Worm (Caenorhabditis elegans) whole organism, young adult: ENCODE data around the gene ugt-3.

ENCODE experiments used
- B0336.3 ChIP-seq: fragments of 200-800 bp; sonication (Bioruptor generic); IDR thresholded peaks from 2 replicates; pipeline ENCODE4 v1.3.6; 2022; ENCODE audit warnings: missing genetic modification characterization, missing compliant biosample characterization
- C17E4.6 ChIP-seq: fragments of 200-800 bp; sonication (Bioruptor generic); IDR thresholded peaks from 2 replicates; pipeline ENCODE4 v1.3.6; 2022; ENCODE audit warnings: missing genetic modification reagents, missing genetic modification characterization, missing compliant biosample characterization
- F37B4.10 ChIP-seq: fragments of 200-800 bp; sonication (Bioruptor generic); IDR thresholded peaks from 2 replicates; pipeline ENCODE4 v1.3.6; 2022; ENCODE audit warnings: missing genetic modification characterization, missing compliant biosample characterization
- F39B2.1 ChIP-seq: fragments of 200-800 bp; sonication (Bioruptor generic); IDR thresholded peaks from 2 replicates; pipeline ENCODE4 v1.3.6; 2022; ENCODE audit warnings: missing genetic modification reagents, missing genetic modification characterization, missing compliant biosample characterization
- F49E8.2 ChIP-seq: sonication (generic microtip); optimal IDR thresholded peaks from 3 replicates; lab custom pipeline; 2017; ENCODE audit warnings: missing genetic modification characterization, mild to moderate bottlenecking, missing compliant biosample characterization, antibody characterized with exemption, moderate library complexity; ENCODE audit not compliant: insufficient read depth
- T07F8.4 ChIP-seq: sonication (generic microtip); optimal IDR thresholded peaks from 2 replicates; lab custom pipeline; 2016; ENCODE audit warnings: mild to moderate bottlenecking, missing genetic modification characterization, moderate library complexity, missing compliant biosample characterization
- Y53G8AR.9 ChIP-seq: fragments of 200-800 bp; sonication (Bioruptor generic); conservative IDR thresholded peaks from 2 replicates; pipeline ENCODE4 v1.3.6; 2022; ENCODE audit warnings: missing genetic modification reagents, missing genetic modification characterization, missing compliant biosample characterization
- aptf-2 ChIP-seq: fragments of 200-800 bp; sonication (Bioruptor generic); conservative IDR thresholded peaks from 2 replicates; pipeline ENCODE4 v1.3.6; 2022; ENCODE audit warnings: missing genetic modification reagents, missing genetic modification characterization, missing compliant biosample characterization
- athp-1 ChIP-seq: sonication (generic microtip); optimal IDR thresholded peaks from 2 replicates; lab custom pipeline; 2017; ENCODE audit warnings: mild to moderate bottlenecking, missing genetic modification characterization, missing compliant biosample characterization
- attf-3 ChIP-seq: fragments of 200-800 bp; sonication (Bioruptor generic); conservative IDR thresholded peaks from 2 replicates; pipeline ENCODE4 v1.3.6; 2022; ENCODE audit warnings: missing genetic modification reagents, missing genetic modification characterization, missing compliant biosample characterization
- attf-6 ChIP-seq: fragments of 200-800 bp; sonication (Bioruptor generic); IDR thresholded peaks from 2 replicates; pipeline ENCODE4 v1.3.6; 2022; ENCODE audit warnings: missing genetic modification reagents, missing genetic modification characterization, missing compliant biosample characterization
- bed-2 ChIP-seq: fragments of 200-800 bp; sonication (Bioruptor generic); IDR thresholded peaks from 2 replicates; pipeline ENCODE4 v1.3.6; 2022; ENCODE audit warnings: missing genetic modification reagents, missing genetic modification characterization, missing compliant biosample characterization
- cebp-1 ChIP-seq, 2 experiments: fragments of 200-800 bp in 1 of 2; sonication (Bioruptor generic) in 1 of 2; sonication (generic microtip) in 1 of 2; IDR thresholded peaks in 1 of 2; optimal IDR thresholded peaks in 1 of 2; 2 replicates each; pipeline versions ENCODE4 v1.3.6 to Lab custom; 2017 to 2022; ENCODE audit warnings: missing compliant biosample characterization in 2 of 2, missing genetic modification characterization in 2 of 2, mild to moderate bottlenecking in 1 of 2, missing genetic modification reagents in 1 of 2, moderate library complexity in 1 of 2
- cebp-2 ChIP-seq: fragments of 200-800 bp; sonication (Bioruptor generic); IDR thresholded peaks from 2 replicates; pipeline ENCODE4 v1.3.6; 2022; ENCODE audit warnings: missing genetic modification characterization, missing compliant biosample characterization
- ceh-27 ChIP-seq: fragments of 200-800 bp; sonication (Bioruptor generic); optimal IDR thresholded peaks from 2 replicates; lab custom pipeline; 2018; ENCODE audit warnings: mild to moderate bottlenecking, missing genetic modification characterization, moderate library complexity, missing compliant biosample characterization
- ceh-58 ChIP-seq: fragments of 200-800 bp; sonication (Bioruptor generic); IDR thresholded peaks from 2 replicates; pipeline ENCODE4 v1.3.6; 2022; ENCODE audit warnings: missing genetic modification characterization, missing compliant biosample characterization
- ceh-79 ChIP-seq: sonication (generic microtip); optimal IDR thresholded peaks from 2 replicates; lab custom pipeline; 2017; ENCODE audit warnings: mild to moderate bottlenecking, missing genetic modification characterization, missing compliant biosample characterization
- ceh-91 ChIP-seq: fragments of 200-800 bp; sonication (Bioruptor generic); IDR thresholded peaks from 2 replicates; pipeline ENCODE4 v1.3.6; 2022; ENCODE audit warnings: missing genetic modification reagents, missing genetic modification characterization, missing compliant biosample characterization
- chd-7 ChIP-seq: sonication (generic microtip); optimal IDR thresholded peaks from 2 replicates; lab custom pipeline; 2016; ENCODE audit warnings: mild to moderate bottlenecking, missing genetic modification characterization, moderate library complexity, missing compliant biosample characterization
- dpff-1 ChIP-seq: sonication (generic microtip); optimal IDR thresholded peaks from 2 replicates; lab custom pipeline; 2017; ENCODE audit warnings: mild to moderate bottlenecking, missing genetic modification characterization, missing compliant biosample characterization
- dpl-1 ChIP-seq: fragments of 150-350 bp; optimal IDR thresholded peaks from 2 replicates; lab custom pipeline; 2014; ENCODE audit warnings: missing biosample characterization, missing genetic modification reagents, missing genetic modification characterization
- egrh-3 ChIP-seq: fragments of 200-800 bp; sonication (Bioruptor generic); IDR thresholded peaks from 2 replicates; pipeline ENCODE4 v1.3.6; 2022; ENCODE audit warnings: missing genetic modification reagents, missing genetic modification characterization, missing compliant biosample characterization
- fkh-3 ChIP-seq: sonication (generic microtip); optimal IDR thresholded peaks from 2 replicates; lab custom pipeline; 2016; ENCODE audit warnings: mild to moderate bottlenecking, missing genetic modification characterization, missing compliant biosample characterization
- hmg-1.2 ChIP-seq: fragments of 200-800 bp; sonication (Bioruptor generic); IDR thresholded peaks from 2 replicates; pipeline ENCODE4 v1.3.6; 2022; ENCODE audit warnings: missing genetic modification reagents, missing genetic modification characterization, missing compliant biosample characterization
- let-526 ChIP-seq: fragments of 200-800 bp; sonication (Bioruptor generic); IDR thresholded peaks from 2 replicates; pipeline ENCODE4 v1.3.6; 2022; ENCODE audit warnings: missing genetic modification reagents, missing genetic modification characterization, missing compliant biosample characterization
- lin-54 ChIP-seq: fragments of 200-800 bp; sonication (Bioruptor generic); optimal IDR thresholded peaks from 2 replicates; lab custom pipeline; 2018; ENCODE audit warnings: mild to moderate bottlenecking, missing genetic modification characterization, missing compliant biosample characterization
- madf-3 ChIP-seq: fragments of 200-800 bp; sonication (Bioruptor generic); IDR thresholded peaks from 2 replicates; pipeline ENCODE4 v1.3.6; 2022; ENCODE audit warnings: missing genetic modification reagents, missing genetic modification characterization, missing compliant biosample characterization
- mel-28 ChIP-seq: sonication (generic microtip); optimal IDR thresholded peaks from 2 replicates; lab custom pipeline; 2016; ENCODE audit warnings: borderline replicate concordance, mild to moderate bottlenecking, missing genetic modification characterization, missing compliant biosample characterization
- mes-4 ChIP-seq: sonication (generic microtip); optimal IDR thresholded peaks from 2 replicates; lab custom pipeline; 2016; ENCODE audit warnings: missing genotype, missing genetic modification characterization, missing compliant biosample characterization
- nfya-2 ChIP-seq: fragments of 200-800 bp; sonication (Bioruptor generic); IDR thresholded peaks from 2 replicates; pipeline ENCODE4 v1.3.6; 2022; ENCODE audit warnings: missing genetic modification reagents, missing genetic modification characterization, missing compliant biosample characterization
- nhr-27 ChIP-seq: fragments of 200-800 bp; sonication (Bioruptor generic); optimal IDR thresholded peaks from 2 replicates; lab custom pipeline; 2018; ENCODE audit warnings: mild to moderate bottlenecking, missing genetic modification characterization, moderate library complexity, missing compliant biosample characterization
- nhr-80 ChIP-seq: sonication (generic microtip); optimal IDR thresholded peaks from 2 replicates; lab custom pipeline; 2016; ENCODE audit warnings: missing genetic modification characterization, missing compliant biosample characterization
- sea-2 ChIP-seq: fragments of 200-800 bp; sonication (Bioruptor generic); IDR thresholded peaks from 2 replicates; pipeline ENCODE4 v1.3.6; 2022; ENCODE audit warnings: missing genetic modification characterization, missing compliant biosample characterization
- sptf-2 ChIP-seq: fragments of 200-800 bp; sonication (Bioruptor generic); optimal IDR thresholded peaks from 2 replicates; lab custom pipeline; 2018; ENCODE audit warnings: mild to moderate bottlenecking, missing genetic modification characterization, missing compliant biosample characterization
- tbp1 ChIP-seq: fragments of 200-800 bp; sonication (Bioruptor generic); optimal IDR thresholded peaks from 2 replicates; lab custom pipeline; 2018; ENCODE audit warnings: mild to moderate bottlenecking, missing genetic modification characterization, missing compliant biosample characterization
- tbx-9 ChIP-seq: sonication (generic microtip); optimal IDR thresholded peaks from 2 replicates; lab custom pipeline; 2016; ENCODE audit warnings: borderline replicate concordance, missing genetic modification characterization, inconsistent platforms, missing compliant biosample characterization
- tlf-1 ChIP-seq: fragments of 200-800 bp; sonication (Bioruptor generic); optimal IDR thresholded peaks from 2 replicates; lab custom pipeline; 2018; ENCODE audit warnings: mild to moderate bottlenecking, missing genetic modification characterization, missing compliant biosample characterization
- unc-130 ChIP-seq: sonication (generic microtip); optimal IDR thresholded peaks from 2 replicates; lab custom pipeline; 2016; ENCODE audit warnings: missing genetic modification reagents, missing genetic modification characterization, missing compliant biosample characterization
- xnd-1 ChIP-seq: sonication (generic microtip); optimal IDR thresholded peaks from 2 replicates; lab custom pipeline; 2016; ENCODE audit warnings: missing genotype, missing genetic modification reagents, missing genetic modification characterization, missing compliant biosample characterization
- zfh-2 ChIP-seq: fragments of 200-800 bp; sonication (Bioruptor generic); conservative IDR thresholded peaks from 2 replicates; pipeline ENCODE4 v1.3.6; 2022; ENCODE audit warnings: missing genetic modification reagents, missing genetic modification characterization, missing compliant biosample characterization
- zim-3 ChIP-seq: sonication (generic microtip); optimal IDR thresholded peaks from 2 replicates; lab custom pipeline; 2017; ENCODE audit warnings: mild to moderate bottlenecking, missing genetic modification characterization, moderate library complexity, missing compliant biosample characterization
- ztf-3 ChIP-seq: fragments of 200-800 bp; sonication (Bioruptor generic); optimal IDR thresholded peaks from 2 replicates; lab custom pipeline; 2018; ENCODE audit warnings: mild to moderate bottlenecking, missing genetic modification characterization, missing compliant biosample characterization

ugt-3 gene

ce11 chrV:12800171-12800570, at the start of gene ugt-3:
ugt-3 (minus strand) TSS chrV:12800271.
- TF ChIP-seq ceh-91, result no peak
- TF ChIP-seq tbx-9 (tag; lab: Kevin White, UChicago), result no peak
- TF ChIP-seq egrh-3 (GFP tag; lab: Robert Waterston, UW), result no peak
- no peak for TF ChIP-seq dpl-1
- TF ChIP-seq aptf-2, result no peak
- no peak for TF ChIP-seq Y53G8AR.9 (GFP tag; lab: Robert Waterston, UW)
- no peak for TF ChIP-seq mes-4 (tag; lab: Kevin White, UChicago)
- TF ChIP-seq F49E8.2, result no peak
- TF ChIP-seq lin-54, result no peak
- TF ChIP-seq sea-2, result no peak
- no peak for TF ChIP-seq ceh-58 (GFP tag; lab: Robert Waterston, UW)
- no peak for TF ChIP-seq let-526
- no peak for TF ChIP-seq hmg-1.2 (GFP tag; lab: Robert Waterston, UW)
- TF ChIP-seq ztf-3 (GFP tag; lab: Kevin White, UChicago), result no peak
- no peak for TF ChIP-seq attf-3 (GFP tag; lab: Robert Waterston, UW)
- no peak for TF ChIP-seq mel-28 (tag; lab: Kevin White, UChicago)
- no peak for TF ChIP-seq F39B2.1 (GFP tag; lab: Robert Waterston, UW)
- no peak for TF ChIP-seq C17E4.6 (GFP tag; lab: Robert Waterston, UW)
- TF ChIP-seq B0336.3 (GFP tag; lab: Robert Waterston, UW), result no peak
- no peak for TF ChIP-seq dpff-1 (tag; lab: Kevin White, UChicago)
- TF ChIP-seq, all 124 proteins: peak for 0

- TF ChIP-seq ceh-58 (GFP tag; lab: Robert Waterston, UW) (no peak), cebp-2 (no peak), ceh-91 (no peak), nhr-80 (tag; lab: Kevin White, UChicago) (peak; percentile 49), nhr-27 (no peak)
Observed at ce11 chrV:12849736-12850135, 49.7 kb upstream of the ugt-3 start, which contains the start of gene C44H9.5. C44H9.5 (minus strand) TSS chrV:12849864.

- TF ChIP-seq fkh-3 (no peak), nhr-80 (tag; lab: Kevin White, UChicago) (peak; percentile 45), zfh-2 (no peak), dpl-1 (no peak), tbp1 (GFP tag; lab: Kevin White, UChicago) (no peak)
Observed at ce11 chrV:12845247-12845646, 45.2 kb upstream of the ugt-3 start, which contains the start of gene C44H9.6. C44H9.6 (minus strand) TSS chrV:12845347.

ce11 chrV:12844748-12845147, 44.7 kb upstream of the ugt-3 start:
- TF ChIP-seq zim-3 (no peak), athp-1 (tag; lab: Kevin White, UChicago) (no peak), T07F8.4 (tag; lab: Kevin White, UChicago) (no peak), tbp1 (GFP tag; lab: Kevin White, UChicago) (no peak), sptf-2 (GFP tag; lab: Kevin White, UChicago) (no peak), cebp-1 (GFP tag; IDR thresholded peaks at IDR 0.05; lab: Robert Waterston, UW) (no peak), cebp-1 (tag; optimal IDR thresholded peaks at IDR 0.05; lab: Kevin White, UChicago) (no peak), bed-2 (no peak), nfya-2 (GFP tag; lab: Robert Waterston, UW) (no peak), madf-3 (GFP tag; lab: Robert Waterston, UW) (no peak), unc-130 (GFP tag; lab: Kevin White, UChicago) (no peak), C17E4.6 (GFP tag; lab: Robert Waterston, UW) (no peak), ceh-27 (GFP tag; lab: Kevin White, UChicago) (no peak), chd-7 (tag; lab: Kevin White, UChicago) (no peak), F37B4.10 (no peak), tlf-1 (no peak), attf-6 (GFP tag; lab: Robert Waterston, UW) (no peak), ceh-79 (tag; lab: Kevin White, UChicago) (no peak), aptf-2 (no peak), xnd-1 (tag; lab: Kevin White, UChicago) (no peak)
